Worm (Caenorhabditis elegans) whole organism, L2 larva: ENCODE results near the gene srw-13.

ENCODE experiments used
- nhr-12 ChIP-seq: fragments of 150-350 bp; optimal IDR thresholded peaks from 2 replicates; lab custom pipeline; 2014; ENCODE audit warnings: missing biosample characterization, missing genetic modification characterization
- nhr-25 ChIP-seq: fragments of 150-350 bp; sonication (generic microtip); optimal IDR thresholded peaks from 3 replicates; lab custom pipeline; 2014; ENCODE audit warnings: missing biosample characterization, missing genetic modification characterization
- snpc-4 ChIP-seq: fragments of 150-350 bp; optimal IDR thresholded peaks from 2 replicates; lab custom pipeline; 2014; ENCODE audit warnings: missing biosample characterization, missing genetic modification characterization
- unc-55 ChIP-seq: fragments of 150-350 bp; sonication (generic microtip); optimal IDR thresholded peaks from 3 replicates; lab custom pipeline; 2014; ENCODE audit warnings: missing biosample characterization, missing genetic modification reagents, missing genetic modification characterization
- unc-62 ChIP-seq: fragments of 150-350 bp; optimal IDR thresholded peaks from 2 replicates; lab custom pipeline; 2014; ENCODE audit warnings: missing biosample characterization, missing genetic modification reagents, missing genetic modification characterization

DNA sequence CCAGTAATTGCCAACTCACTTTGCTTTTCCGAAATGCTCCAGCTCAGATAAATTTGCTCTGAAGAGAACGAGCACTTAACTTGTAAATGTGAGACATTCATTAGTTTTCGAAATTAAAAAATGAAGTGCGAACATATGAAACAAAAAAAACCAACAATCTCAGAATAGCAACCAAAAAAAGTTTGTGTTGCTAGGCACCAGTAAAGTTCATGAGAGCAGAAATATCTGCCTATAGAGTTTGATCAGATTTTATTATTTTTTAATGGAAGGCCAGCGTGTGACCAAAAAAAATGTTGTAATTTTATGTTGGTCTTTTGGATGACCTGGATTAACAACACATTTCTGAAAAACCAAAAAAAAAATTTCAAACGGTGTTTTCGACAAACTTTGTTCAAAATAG lies 31.8 kb downstream of the srw-13 start, which contains the start of gene M01B2.12:
- no peak for TF ChIP-seq unc-62 (GFP tag; lab: Kevin White, UChicago)
- no peak for TF ChIP-seq nhr-12 (tag; lab: Kevin White, UChicago)
- TF ChIP-seq unc-55 (GFP tag; lab: Kevin White, UChicago) = no peak
- no peak for TF ChIP-seq nhr-25 (tag; lab: Kevin White, UChicago)
- TF ChIP-seq snpc-4 = no peak
